Fruit fly (Drosophila melanogaster) whole organism, embryonic: ENCODE measurements around the gene CG2187.

ENCODE experiments used
- Antp ChIP-seq: fragments of 200-800 bp; sonication (Bioruptor generic); optimal IDR thresholded peaks from 3 replicates; lab custom pipeline; 2016; ENCODE audit warnings: missing biosample characterization, missing genetic modification characterization
- BtbVII ChIP-seq: fragments of 200-800 bp; sonication (Bioruptor generic); optimal IDR thresholded peaks from 3 replicates; lab custom pipeline; 2017; ENCODE audit warnings: missing biosample characterization, mild to moderate bottlenecking, missing genetic modification characterization
- CG10147 ChIP-seq: fragments of 200-800 bp; sonication (Bioruptor generic); optimal IDR thresholded peaks from 2 replicates; lab custom pipeline; 2019; ENCODE audit warnings: missing biosample characterization, mild to moderate bottlenecking, missing genetic modification characterization, moderate library complexity
- CG10366 ChIP-seq: fragments of 200-800 bp; sonication (Bioruptor generic); IDR thresholded peaks from 2 replicates; pipeline ENCODE4 v1.3.6; 2022; ENCODE audit warnings: missing biosample characterization, missing genetic modification characterization
- CG10979 ChIP-seq: fragments of 200-800 bp; sonication (Bioruptor generic); optimal IDR thresholded peaks from 2 replicates; lab custom pipeline; 2018; ENCODE audit warnings: missing biosample characterization, mild to moderate bottlenecking, missing genetic modification characterization, moderate library complexity
- CG13624 ChIP-seq: fragments of 200-800 bp; sonication (Bioruptor generic); optimal IDR thresholded peaks from 2 replicates; lab custom pipeline; 2016; ENCODE audit warnings: missing biosample characterization, missing genetic modification characterization
- CG14441 ChIP-seq: fragments of 200-800 bp; sonication (Bioruptor generic); IDR thresholded peaks from 2 replicates; pipeline ENCODE4 v1.3.6; 2022; ENCODE audit warnings: missing biosample characterization, missing genetic modification characterization
- CG1792 ChIP-seq: fragments of 200-800 bp; sonication (Bioruptor generic); optimal IDR thresholded peaks from 2 replicates; lab custom pipeline; 2016; ENCODE audit warnings: missing biosample characterization, missing genetic modification characterization
- CG18476 ChIP-seq: fragments of 200-800 bp; sonication (Bioruptor generic); optimal IDR thresholded peaks from 2 replicates; lab custom pipeline; 2016; ENCODE audit warnings: missing biosample characterization, mild to moderate bottlenecking, missing genetic modification characterization
- CG2116 ChIP-seq: fragments of 200-800 bp; sonication (Bioruptor generic); optimal IDR thresholded peaks from 3 replicates; lab custom pipeline; 2018; ENCODE audit warnings: missing biosample characterization, mild to moderate bottlenecking, missing genetic modification characterization
- CG2875 ChIP-seq: fragments of 200-800 bp; sonication (Bioruptor generic); optimal IDR thresholded peaks from 2 replicates; lab custom pipeline; 2017; ENCODE audit warnings: missing biosample characterization, mild to moderate bottlenecking, missing genetic modification characterization, missing genetic modification reagents
- CG31224 ChIP-seq: fragments of 200-800 bp; sonication (Bioruptor generic); IDR thresholded peaks from 2 replicates; pipeline ENCODE4 v1.3.6; 2022; ENCODE audit warnings: missing biosample characterization, missing genetic modification characterization
- CG32772 ChIP-seq: fragments of 200-800 bp; sonication (Bioruptor generic); IDR thresholded peaks from 2 replicates; pipeline ENCODE4 v1.3.6; 2022; ENCODE audit warnings: missing biosample characterization, missing genetic modification characterization
- CG42726 ChIP-seq: fragments of 200-800 bp; sonication (Bioruptor generic); IDR thresholded peaks from 2 replicates; pipeline ENCODE4 v1.3.6; 2022; ENCODE audit warnings: missing biosample characterization, missing genetic modification characterization; ENCODE audit not compliant: partially characterized antibody
- CG4328 ChIP-seq: fragments of 200-800 bp; sonication (Bioruptor generic); optimal IDR thresholded peaks from 3 replicates; lab custom pipeline; 2017; ENCODE audit warnings: missing biosample characterization, missing genetic modification reagents, missing genetic modification characterization
- D19A ChIP-seq: fragments of 200-800 bp; optimal IDR thresholded peaks from 3 replicates; lab custom pipeline; 2019; ENCODE audit warnings: missing biosample characterization, mild to moderate bottlenecking, missing genetic modification characterization, moderate library complexity
- Dp ChIP-seq: fragments of 200-800 bp; sonication (Bioruptor generic); optimal IDR thresholded peaks from 2 replicates; lab custom pipeline; 2018; ENCODE audit warnings: missing biosample characterization, mild to moderate bottlenecking, missing genetic modification characterization, moderate library complexity
- Dref ChIP-seq: fragments of 200-800 bp; sonication (Bioruptor generic); IDR thresholded peaks from 2 replicates; pipeline ENCODE4 v1.3.6; 2022; ENCODE audit warnings: missing biosample characterization, missing genetic modification characterization
- E2f2 ChIP-seq: fragments of 200-800 bp; sonication (Bioruptor generic); IDR thresholded peaks from 2 replicates; pipeline ENCODE4 v1.3.6; 2022; ENCODE audit warnings: missing biosample characterization, missing genetic modification characterization
- Ets65A ChIP-seq: fragments of 200-800 bp; sonication (Bioruptor generic); peaks from one replicate; lab custom pipeline; 2016; ENCODE audit warnings: missing biosample characterization, missing genetic modification characterization
- Ets97D ChIP-seq: fragments of 200-800 bp; sonication (Bioruptor generic); optimal IDR thresholded peaks from 3 replicates; lab custom pipeline; 2016; ENCODE audit warnings: missing biosample characterization, missing genetic modification characterization
- Fer1 ChIP-seq: fragments of 200-800 bp; sonication (Bioruptor generic); optimal IDR thresholded peaks from 2 replicates; lab custom pipeline; 2017; ENCODE audit warnings: missing biosample characterization, mild to moderate bottlenecking, missing genetic modification characterization
- Gsc ChIP-seq: fragments of 200-800 bp; sonication (Bioruptor generic); IDR thresholded peaks from 2 replicates; pipeline ENCODE4 v1.3.6; 2022; ENCODE audit warnings: missing biosample characterization, missing genetic modification characterization
- H15 ChIP-seq: fragments of 200-800 bp; sonication (Bioruptor generic); IDR thresholded peaks from 3 replicates; pipeline ENCODE4 v1.3.6; 2022; ENCODE audit warnings: missing biosample characterization, missing genetic modification characterization
- HLH3B ChIP-seq: fragments of 200-800 bp; sonication (Bioruptor generic); IDR thresholded peaks from 2 replicates; pipeline ENCODE4 v1.3.6; 2022; ENCODE audit warnings: missing biosample characterization, missing genetic modification characterization
- Hey ChIP-seq: fragments of 200-800 bp; sonication (Bioruptor generic); optimal IDR thresholded peaks from 3 replicates; lab custom pipeline; 2018; ENCODE audit warnings: missing biosample characterization, mild to moderate bottlenecking, missing genetic modification characterization
- MBD-R2 ChIP-seq: fragments of 200-800 bp; sonication (Bioruptor generic); IDR thresholded peaks from 2 replicates; pipeline ENCODE4 v1.3.6; 2022; ENCODE audit warnings: missing biosample characterization, missing genetic modification characterization
- Mes4 ChIP-seq: fragments of 200-800 bp; sonication (Bioruptor generic); optimal IDR thresholded peaks from 2 replicates; lab custom pipeline; 2016; ENCODE audit warnings: missing biosample characterization, missing genetic modification characterization
- Nf-YA ChIP-seq: fragments of 200-800 bp; sonication (Bioruptor generic); IDR thresholded peaks from 2 replicates; pipeline ENCODE4 v1.3.6; 2022; ENCODE audit warnings: missing biosample characterization, missing genetic modification characterization
- Nf-YC ChIP-seq: fragments of 200-800 bp; optimal IDR thresholded peaks from 3 replicates; lab custom pipeline; 2019; ENCODE audit warnings: missing biosample characterization, mild to moderate bottlenecking, missing genetic modification characterization, moderate library complexity
- Six4 ChIP-seq: fragments of 200-800 bp; sonication (Bioruptor generic); optimal IDR thresholded peaks from 2 replicates; lab custom pipeline; 2016; ENCODE audit warnings: missing biosample characterization, missing genetic modification characterization
- Sox102F ChIP-seq: fragments of 200-800 bp; sonication (Bioruptor generic); optimal IDR thresholded peaks from 2 replicates; lab custom pipeline; 2018; ENCODE audit warnings: missing biosample characterization, mild to moderate bottlenecking, missing genetic modification characterization, moderate library complexity
- Xbp1 ChIP-seq: fragments of 200-800 bp; sonication (Bioruptor generic); optimal IDR thresholded peaks from 3 replicates; lab custom pipeline; 2016; ENCODE audit warnings: missing biosample characterization, mild to moderate bottlenecking, missing genetic modification characterization
- bab2 ChIP-seq: fragments of 200-800 bp; sonication (Bioruptor generic); optimal IDR thresholded peaks from 2 replicates; lab custom pipeline; 2016; ENCODE audit warnings: missing biosample characterization, missing genetic modification characterization
- chm ChIP-seq: fragments of 200-800 bp; sonication (Bioruptor generic); IDR thresholded peaks from 2 replicates; pipeline ENCODE4 v1.3.6; 2022; ENCODE audit warnings: missing biosample characterization, missing genetic modification characterization
- crol ChIP-seq: fragments of 200-800 bp; sonication (Bioruptor generic); IDR thresholded peaks from 2 replicates; pipeline ENCODE4 v1.3.6; 2022; ENCODE audit warnings: missing biosample characterization, missing genetic modification characterization
- dimm ChIP-seq: fragments of 200-800 bp; sonication (Bioruptor generic); IDR thresholded peaks from 2 replicates; pipeline ENCODE4 v1.3.6; 2022; ENCODE audit warnings: missing biosample characterization, missing genetic modification characterization
- en ChIP-seq: fragments of 200-800 bp; sonication (Bioruptor generic); optimal IDR thresholded peaks from 2 replicates; lab custom pipeline; 2016; ENCODE audit warnings: missing biosample characterization, missing genetic modification characterization
- exex ChIP-seq: fragments of 200-800 bp; sonication (Bioruptor generic); optimal IDR thresholded peaks from 4 replicates; lab custom pipeline; 2018; ENCODE audit warnings: missing biosample characterization, mild to moderate bottlenecking, missing genetic modification characterization, moderate library complexity
- gem ChIP-seq: fragments of 200-800 bp; sonication (Bioruptor generic); optimal IDR thresholded peaks from 2 replicates; lab custom pipeline; 2019; ENCODE audit warnings: missing biosample characterization, mild to moderate bottlenecking, missing genetic modification characterization, moderate library complexity
- ind ChIP-seq: fragments of 200-800 bp; sonication (Bioruptor generic); optimal IDR thresholded peaks from 3 replicates; lab custom pipeline; 2016; ENCODE audit warnings: missing biosample characterization, missing genetic modification characterization
- mirr ChIP-seq: fragments of 200-800 bp; sonication (Bioruptor generic); optimal IDR thresholded peaks from 3 replicates; lab custom pipeline; 2018; ENCODE audit warnings: missing biosample characterization, mild to moderate bottlenecking, missing genetic modification characterization
- peb ChIP-seq: fragments of 200-800 bp; sonication (Bioruptor generic); IDR thresholded peaks from 2 replicates; pipeline ENCODE4 v1.3.6; 2022; ENCODE audit warnings: missing biosample characterization, missing genetic modification characterization
- pros ChIP-seq: fragments of 200-800 bp; sonication (Bioruptor generic); optimal IDR thresholded peaks from 3 replicates; lab custom pipeline; 2019; ENCODE audit warnings: missing biosample characterization, mild to moderate bottlenecking, missing genetic modification characterization, moderate library complexity
- pzg ChIP-seq: fragments of 200-800 bp; sonication (Bioruptor generic); optimal IDR thresholded peaks from 3 replicates; lab custom pipeline; 2018; ENCODE audit warnings: missing biosample characterization, mild to moderate bottlenecking, missing genetic modification characterization, moderate library complexity
- ro ChIP-seq: fragments of 200-800 bp; sonication (Bioruptor generic); IDR thresholded peaks from 2 replicates; pipeline ENCODE4 v1.3.6; 2022; ENCODE audit warnings: missing biosample characterization, missing genetic modification characterization
- slbo ChIP-seq: fragments of 200-800 bp; sonication (Bioruptor generic); IDR thresholded peaks from 2 replicates; pipeline ENCODE4 v1.3.6; 2022; ENCODE audit warnings: missing biosample characterization, missing genetic modification characterization
- slou ChIP-seq: fragments of 200-800 bp; sonication (Bioruptor generic); optimal IDR thresholded peaks from 3 replicates; lab custom pipeline; 2016; ENCODE audit warnings: missing biosample characterization, missing genetic modification characterization
- trh ChIP-seq: fragments of 200-800 bp; sonication (Bioruptor generic); optimal IDR thresholded peaks from 2 replicates; lab custom pipeline; 2016; ENCODE audit warnings: missing biosample characterization, missing genetic modification characterization
- ttk ChIP-seq: fragments of 200-800 bp; sonication (Bioruptor generic); IDR thresholded peaks from 2 replicates; pipeline ENCODE4 v2.1.2; 2022; ENCODE audit warnings: missing biosample characterization, missing genetic modification characterization

Gene CG2187

dm6 chr3R:31776583-31777362 lies 18.3 kb upstream of the CG2187 start, which contains the start of the genes CG2126 and faf (continued):
- TF ChIP-seq CG2875 = peak; percentile 16
- peak; percentile 73 for TF ChIP-seq CG4328 (GFP tag; lab: Kevin White, UChicago)
- peak; percentile 75 for TF ChIP-seq Fer1 (GFP tag; lab: Kevin White, UChicago)
- peak; percentile 29 for TF ChIP-seq MBD-R2 (GFP tag; lab: Robert Waterston, UW)
- no peak for TF ChIP-seq Hey (tag; lab: Kevin White, UChicago)
- TF ChIP-seq Ets97D = peak; percentile 60
- peak; percentile 76 for TF ChIP-seq CG14441 (GFP tag; lab: Robert Waterston, UW)
- peak; percentile 57 for TF ChIP-seq pzg
- peak; percentile 75 for TF ChIP-seq CG2116
- TF ChIP-seq CG31224 (GFP tag; lab: Robert Waterston, UW) = peak; percentile 51; the same call in 1 of the 2 replicates
- peak; percentile 51 for TF ChIP-seq BtbVII (GFP tag; lab: Kevin White, UChicago)
- peak; percentile 82 for TF ChIP-seq Ets65A (GFP tag; lab: Kevin White, UChicago)
- TF ChIP-seq D19A = no peak
- peak; percentile 51; the same call in 1 of the 2 replicates for TF ChIP-seq chm (GFP tag; lab: Robert Waterston, UW)
- TF ChIP-seq CG1792 = no peak
- peak; percentile 23; the same call in 1 of the 2 replicates for TF ChIP-seq ro
- peak; percentile 63 for TF ChIP-seq trh (GFP tag; lab: Kevin White, UChicago)
- TF ChIP-seq Dref = peak; percentile 59
- peak; percentile 37 for TF ChIP-seq CG13624 (GFP tag; lab: Kevin White, UChicago)
- TF ChIP-seq H15 (GFP tag; lab: Robert Waterston, UW) = peak; percentile 55; the same call in 1 of the 3 replicates
- TF ChIP-seq mirr (GFP tag; lab: Kevin White, UChicago) = peak; percentile 47
- no peak for TF ChIP-seq Gsc (GFP tag; lab: Robert Waterston, UW)
- TF ChIP-seq CG42726 (GFP tag; lab: Robert Waterston, UW) = 0 out of 2 replicates have a peak, but pooled peaks have one; percentile 7
- TF ChIP-seq Sox102F (GFP tag; lab: Kevin White, UChicago) = peak; percentile 82
- peak; percentile 46; the same call in 1 of the 2 replicates for TF ChIP-seq Nf-YA (GFP tag; lab: Robert Waterston, UW)
- no peak for TF ChIP-seq peb (GFP tag; lab: Robert Waterston, UW)
- no peak for TF ChIP-seq Mes4
- TF ChIP-seq exex (tag; lab: Kevin White, UChicago) = peak; percentile 53
- peak; percentile 85 for TF ChIP-seq Xbp1 (GFP tag; lab: Kevin White, UChicago)
- peak; percentile 52 for TF ChIP-seq bab2 (GFP tag; lab: Kevin White, UChicago)
- peak; percentile 82 for TF ChIP-seq ind (GFP tag; lab: Kevin White, UChicago)
- TF ChIP-seq crol (GFP tag; lab: Robert Waterston, UW) = no peak
- TF ChIP-seq CG10147 (GFP tag; lab: Kevin White, UChicago) = peak; percentile 60
- peak; percentile 69 for TF ChIP-seq CG10366
- no peak for TF ChIP-seq pros (GFP tag; lab: Kevin White, UChicago)
- peak; percentile 91 for TF ChIP-seq gem (tag; lab: Kevin White, UChicago)
- TF ChIP-seq CG10979 (tag; lab: Kevin White, UChicago) = peak; percentile 72
- peak; percentile 16 for TF ChIP-seq slou (GFP tag; lab: Kevin White, UChicago)
- peak; percentile 88 for TF ChIP-seq ttk (GFP tag; lab: Robert Waterston, UW)
- peak; percentile 79 for TF ChIP-seq CG32772 (GFP tag; lab: Robert Waterston, UW)
- peak; percentile 51 for TF ChIP-seq E2f2 (GFP tag; lab: Robert Waterston, UW)
- TF ChIP-seq HLH3B (GFP tag; lab: Robert Waterston, UW) = peak; percentile 60; the same call in 1 of the 2 replicates
- TF ChIP-seq Antp = peak; percentile 58
- peak; percentile 86 for TF ChIP-seq slbo (GFP tag; lab: Robert Waterston, UW)
- peak; percentile 49; the same call in 1 of the 2 replicates for TF ChIP-seq dimm
- TF ChIP-seq Dp (GFP tag; lab: Kevin White, UChicago) = peak; percentile 44
- peak; percentile 40 for TF ChIP-seq CG18476 (GFP tag; lab: Kevin White, UChicago)
- no peak for TF ChIP-seq en
- TF ChIP-seq Nf-YC = peak; percentile 76
- peak; percentile 70 for TF ChIP-seq Six4 (GFP tag; lab: Kevin White, UChicago)
